Fruit fly (Drosophila melanogaster): ENCODE measurements around the gene Meics.

The Meics gene

DNA sequence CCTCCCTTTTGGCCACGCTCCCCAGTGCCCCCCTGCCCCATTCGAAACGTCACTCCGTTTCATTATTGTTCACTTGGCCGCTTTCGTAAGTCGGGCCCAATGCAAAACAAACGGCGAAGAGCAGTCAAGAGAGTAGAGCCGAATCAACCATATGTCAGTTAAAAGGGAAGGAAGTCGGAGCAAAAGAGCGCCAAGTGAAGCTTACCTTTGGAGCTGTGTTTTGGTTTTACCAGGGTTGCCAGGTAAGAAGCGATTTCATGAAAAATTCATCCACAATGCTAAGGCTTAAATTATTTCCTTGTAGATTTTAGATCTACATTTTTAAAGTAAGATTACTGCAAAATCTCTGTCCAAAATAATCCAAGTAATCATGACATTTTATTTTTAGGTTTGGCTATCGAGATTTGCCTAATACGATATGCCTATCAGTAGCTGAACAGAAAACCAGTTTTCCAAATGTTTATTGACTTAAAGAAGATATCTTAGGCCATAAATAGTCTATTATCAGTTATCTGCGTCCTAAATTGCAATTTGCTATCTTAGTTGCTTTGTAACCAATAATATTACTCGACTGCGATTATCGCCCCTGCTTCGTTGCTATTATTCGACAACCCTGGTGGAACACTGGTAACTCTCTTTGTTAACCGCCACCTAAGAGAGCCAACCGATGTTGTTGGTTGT lies 25.9 kb downstream of the Meics start (continued):
- peak; percentile 77 for TF ChIP-seq kni (GFP tag; optimal IDR thresholded peaks at IDR 0.05)
- TF ChIP-seq CG1024 (GFP tag; IDR thresholded peaks at IDR 0.05), result no peak
- TF ChIP-seq CG3407 (GFP tag; optimal IDR thresholded peaks at IDR 0.05), result peak; percentile 62
- peak; percentile 91 for TF ChIP-seq CG10209 (GFP tag; optimal IDR thresholded peaks at IDR 0.05)
- TF ChIP-seq CG5953 (GFP tag; IDR thresholded peaks at IDR 0.05), result no peak
- TF ChIP-seq CG1602 (GFP tag; optimal IDR thresholded peaks at IDR 0.05), result peak; percentile 87
- TF ChIP-seq prd (optimal IDR thresholded peaks at IDR 0.05), result no peak
- TF ChIP-seq prd (GFP tag; IDR thresholded peaks at IDR 0.05), result peak; percentile 70; the same call in 2 of the 3 replicates
- TF ChIP-seq CG6765 (GFP tag; optimal IDR thresholded peaks at IDR 0.05), result peak; percentile 93
- TF ChIP-seq CG9609 (GFP tag; optimal IDR thresholded peaks at IDR 0.05), result peak; percentile 89
- TF ChIP-seq unpg (GFP tag; optimal IDR thresholded peaks at IDR 0.05), result peak; percentile 66
- TF ChIP-seq Lhr (GFP tag; optimal IDR thresholded peaks at IDR 0.05), result peak; percentile 75
- TF ChIP-seq dmrt99B (tag; optimal IDR thresholded peaks at IDR 0.05), result peak; percentile 94
- TF ChIP-seq CG7928 (GFP tag; optimal IDR thresholded peaks at IDR 0.05), result peak; percentile 72
- TF ChIP-seq Nf-YB (GFP tag; optimal IDR thresholded peaks at IDR 0.05), result peak; percentile 80
- TF ChIP-seq tio (GFP tag; optimal IDR thresholded peaks at IDR 0.05), result peak; percentile 95
- peak; percentile 87 for TF ChIP-seq Hand (GFP tag; optimal IDR thresholded peaks at IDR 0.05)
- TF ChIP-seq CG4730 (GFP tag; IDR thresholded peaks at IDR 0.05), result peak; percentile 57; the same call in 1 of the 2 replicates
- TF ChIP-seq CG18262 (tag; optimal IDR thresholded peaks at IDR 0.05), result peak; percentile 95
- TF ChIP-seq Xrp1 (GFP tag; IDR thresholded peaks at IDR 0.05), result peak; percentile 75; the same call in 1 of the 2 replicates
- TF ChIP-seq CG4328 (GFP tag; optimal IDR thresholded peaks at IDR 0.05), result peak; percentile 92
- no peak for TF ChIP-seq D (optimal IDR thresholded peaks at IDR 0.05)
- peak; percentile 91 for TF ChIP-seq D (GFP tag; optimal IDR thresholded peaks at IDR 0.05)
- no peak for TF ChIP-seq Dp (GFP tag; optimal IDR thresholded peaks at IDR 0.05)
- TF ChIP-seq CG4820 (GFP tag; optimal IDR thresholded peaks at IDR 0.05), result peak; percentile 85
- TF ChIP-seq org-1 (GFP tag; optimal IDR thresholded peaks at IDR 0.05), result peak; percentile 90
- peak; percentile 81 for TF ChIP-seq Hmx (GFP tag; optimal IDR thresholded peaks at IDR 0.05)
- peak; percentile 75 for TF ChIP-seq CG30431 (GFP tag; optimal IDR thresholded peaks at IDR 0.05)
- TF ChIP-seq bcd (GFP tag; optimal IDR thresholded peaks at IDR 0.05), result peak; percentile 90
- peak; percentile 93 for TF ChIP-seq CG34376 (GFP tag; optimal IDR thresholded peaks at IDR 0.05)
- TF ChIP-seq croc (GFP tag; conservative IDR thresholded peaks at IDR 0.05), result peak; percentile 72
- no peak for TF ChIP-seq sim (GFP tag; IDR thresholded peaks at IDR 0.05)
- TF ChIP-seq TFAM (GFP tag; optimal IDR thresholded peaks at IDR 0.05), result peak; percentile 60
- peak; percentile 83 for TF ChIP-seq CG15601 (tag; optimal IDR thresholded peaks at IDR 0.05)
- TF ChIP-seq CG17802 (tag; optimal IDR thresholded peaks at IDR 0.05), result peak; percentile 36
- TF ChIP-seq hb (GFP tag; IDR thresholded peaks at IDR 0.05; ENCODE audit: partially characterized antibody), result no peak
- peak; percentile 93 for TF ChIP-seq CG10543 (GFP tag; optimal IDR thresholded peaks at IDR 0.05)
- TF ChIP-seq CG16815 (GFP tag; optimal IDR thresholded peaks at IDR 0.05), result peak; percentile 78
- TF ChIP-seq ash1 (GFP tag; optimal IDR thresholded peaks at IDR 0.05), result no peak
- peak; percentile 67 for TF ChIP-seq CG3838 (GFP tag; optimal IDR thresholded peaks at IDR 0.05)
- TF ChIP-seq CG1647 (GFP tag; optimal IDR thresholded peaks at IDR 0.05), result peak; percentile 75
- peak in 1 of 2 experiments; percentile 48 for TF ChIP-seq crp (GFP tag; optimal IDR thresholded peaks at IDR 0.05)
- TF ChIP-seq sna (GFP tag; IDR thresholded peaks at IDR 0.05; ENCODE audit: partially characterized antibody), result no peak
- peak; percentile 56 for TF ChIP-seq salm (tag; optimal IDR thresholded peaks at IDR 0.05)
- peak; percentile 64 for TF ChIP-seq CG12299 (tag; optimal IDR thresholded peaks at IDR 0.05)
- no peak for TF ChIP-seq CG2199 (GFP tag; IDR thresholded peaks at IDR 0.05)
- no peak; the same call in none of the 2 replicates for TF ChIP-seq chm (GFP tag; IDR thresholded peaks at IDR 0.05)
- TF ChIP-seq pros (GFP tag; optimal IDR thresholded peaks at IDR 0.05), result no peak
- peak; percentile 80 for TF ChIP-seq Chrac-16 (GFP tag; optimal IDR thresholded peaks at IDR 0.05)

Measured in whole organism, embryonic.